Worm (Caenorhabditis elegans) whole organism, dauer: ENCODE data around the gene mdt-29.

Experiments used
- unc-62 ChIP-seq: sonication (generic microtip); optimal IDR thresholded peaks from 2 replicates; lab custom pipeline; 2017; ENCODE audit warnings: missing biosample characterization, missing genetic modification reagents, missing genetic modification characterization

mdt-29 gene

DNA sequence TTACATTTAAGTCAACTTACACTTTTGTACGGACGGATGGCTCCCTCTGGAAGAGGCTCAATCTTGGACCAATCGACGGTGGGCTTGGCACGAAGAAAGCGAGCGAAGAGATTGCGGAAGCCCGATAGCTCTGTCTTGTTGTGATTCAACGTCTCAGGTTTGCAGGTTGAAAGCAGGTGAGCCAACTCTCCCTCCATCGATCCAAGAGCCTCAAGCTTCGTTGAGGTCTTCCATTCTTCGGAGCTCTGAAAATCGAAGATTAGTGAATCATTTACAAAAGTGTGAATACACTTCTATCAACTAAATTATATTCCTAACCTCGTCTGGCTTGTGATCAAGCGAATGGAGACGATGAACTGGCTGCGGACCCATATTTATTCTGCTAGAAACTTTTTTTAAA, 7.2 kb upstream of the mdt-29 start:
- TF ChIP-seq unc-62 (GFP tag; lab: Kevin White, UChicago): no peak

DNA sequence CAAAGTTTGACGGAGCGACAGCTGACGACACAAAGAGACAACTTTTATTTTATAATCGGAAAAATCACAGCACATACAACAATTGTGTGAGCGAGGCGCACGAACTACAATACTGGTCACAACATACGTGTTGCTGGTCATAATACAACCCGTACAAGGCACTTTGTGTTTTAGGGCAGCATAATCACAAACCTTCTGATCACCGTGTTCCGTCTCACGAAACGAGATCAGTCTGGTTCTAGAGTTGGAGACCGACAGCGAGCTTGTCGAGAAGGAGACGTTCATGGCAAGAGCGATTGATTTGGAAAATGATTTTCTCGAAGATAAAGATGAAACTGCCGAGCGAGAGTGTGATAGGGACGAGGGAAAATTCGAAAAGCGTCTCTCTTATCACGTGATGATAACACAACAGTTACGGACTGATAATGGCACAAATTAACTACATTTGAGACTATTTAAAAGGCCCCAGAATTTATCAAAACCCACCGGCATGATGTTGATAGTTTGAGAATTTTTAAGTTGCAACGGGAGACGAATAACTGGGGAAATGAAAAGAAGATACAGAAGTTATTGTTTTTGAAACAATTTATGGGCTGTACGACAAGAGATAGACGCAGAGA, 6.2 kb upstream of the mdt-29 start:
- TF ChIP-seq unc-62 (GFP tag; lab: Kevin White, UChicago): no peak

DNA sequence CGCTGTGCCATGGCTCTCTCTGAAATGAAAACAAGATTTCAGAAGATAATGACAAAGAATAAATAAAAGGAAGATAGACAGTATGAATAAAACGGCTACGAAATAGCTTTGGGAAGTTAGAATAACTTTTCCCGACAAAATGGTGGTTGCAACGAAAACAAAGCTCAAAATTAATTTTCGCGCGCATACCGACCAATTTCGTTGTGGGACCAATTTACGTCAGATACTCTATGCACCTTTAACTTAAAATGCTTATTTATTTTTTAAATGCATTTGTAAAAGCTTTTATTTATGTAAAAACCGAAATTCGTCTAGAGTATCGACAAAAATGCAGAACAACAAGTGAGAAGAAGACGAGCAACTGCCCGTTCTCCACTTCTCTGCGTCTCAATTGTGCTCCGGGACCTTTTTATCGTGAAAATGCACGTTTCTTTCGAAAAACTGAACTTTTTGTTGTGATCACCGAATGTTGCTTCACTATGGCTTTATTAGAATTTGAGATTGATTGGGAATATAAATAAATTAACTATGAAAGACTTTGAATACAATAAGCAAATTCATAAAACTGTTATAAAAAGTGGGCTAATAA, 4.8 kb upstream of the mdt-29 start, which contains the start of gene rml-1:
Gene rml-1 (minus strand): TSS at position 19 of the 589 bp plus-strand sequence.
- no peak for TF ChIP-seq unc-62 (GFP tag; lab: Kevin White, UChicago)

DNA sequence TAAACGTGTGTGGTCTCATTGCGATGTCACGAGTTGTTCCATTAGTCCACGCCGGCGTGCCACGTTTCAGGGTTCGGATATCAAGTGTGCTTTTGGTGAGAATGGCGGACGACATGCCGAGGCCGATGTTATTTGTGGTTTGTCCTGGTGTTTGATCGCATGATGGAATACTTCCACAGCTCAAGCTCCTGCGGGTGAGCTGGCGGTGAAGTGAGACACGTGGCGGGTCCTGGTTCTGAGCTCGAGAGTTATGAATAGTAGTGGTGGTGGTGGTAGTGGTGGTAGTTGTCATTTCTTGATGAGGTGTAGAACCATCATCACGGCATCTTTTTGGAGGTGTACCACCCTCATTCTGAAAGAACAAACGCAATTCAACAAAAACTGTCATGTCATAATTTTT, 3.0 kb upstream of the mdt-29 start:
- TF ChIP-seq unc-62 (GFP tag; lab: Kevin White, UChicago): no peak

DNA sequence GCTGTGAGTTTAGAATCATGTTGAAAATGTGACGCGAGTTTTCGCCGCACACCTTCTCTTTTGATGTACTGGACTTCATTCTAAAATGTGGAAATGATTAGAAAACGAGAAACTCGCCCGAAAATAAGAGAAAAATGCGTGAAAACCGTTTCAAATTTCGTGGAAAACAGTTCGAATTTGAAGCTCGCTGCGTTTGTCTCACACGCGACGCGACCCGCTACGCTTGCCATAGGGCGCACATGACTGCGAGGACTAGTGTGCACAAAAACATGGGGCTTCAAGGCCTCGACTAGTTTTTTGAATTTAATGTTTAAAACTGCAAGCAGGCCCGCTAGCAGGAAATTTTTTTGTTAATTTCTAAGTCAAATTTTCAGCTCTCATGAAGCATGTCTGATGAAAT, 1.8 kb upstream of the mdt-29 start, which contains the start of the genes cyk-4 and pdr-1:
Gene cyk-4 (minus strand): TSS at position 80 of the 400 bp plus-strand sequence.
Gene pdr-1 (plus strand): TSS at position 369 of the 400 bp plus-strand sequence.
- TF ChIP-seq unc-62 (GFP tag; lab: Kevin White, UChicago): no peak

DNA sequence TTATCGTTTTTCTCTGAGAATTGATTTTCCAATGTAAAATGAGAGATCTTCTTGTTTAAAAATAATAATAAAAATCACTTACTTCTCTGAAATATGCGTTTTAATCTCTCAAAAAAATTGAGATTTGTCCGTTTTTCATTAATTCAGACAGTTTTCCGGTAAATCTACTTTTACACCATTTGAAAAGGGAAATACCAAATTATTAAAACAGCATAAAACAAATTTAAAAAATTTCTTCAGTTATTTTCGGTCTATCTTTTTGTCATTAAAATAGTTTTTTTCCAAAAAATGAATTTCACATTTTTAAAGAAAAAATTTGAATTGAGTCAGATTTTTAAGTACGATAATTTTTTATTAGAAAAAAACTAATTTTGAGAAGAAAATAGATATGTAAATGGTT, 5.8 kb downstream of the mdt-29 start:
- TF ChIP-seq unc-62 (GFP tag; lab: Kevin White, UChicago): no peak

DNA sequence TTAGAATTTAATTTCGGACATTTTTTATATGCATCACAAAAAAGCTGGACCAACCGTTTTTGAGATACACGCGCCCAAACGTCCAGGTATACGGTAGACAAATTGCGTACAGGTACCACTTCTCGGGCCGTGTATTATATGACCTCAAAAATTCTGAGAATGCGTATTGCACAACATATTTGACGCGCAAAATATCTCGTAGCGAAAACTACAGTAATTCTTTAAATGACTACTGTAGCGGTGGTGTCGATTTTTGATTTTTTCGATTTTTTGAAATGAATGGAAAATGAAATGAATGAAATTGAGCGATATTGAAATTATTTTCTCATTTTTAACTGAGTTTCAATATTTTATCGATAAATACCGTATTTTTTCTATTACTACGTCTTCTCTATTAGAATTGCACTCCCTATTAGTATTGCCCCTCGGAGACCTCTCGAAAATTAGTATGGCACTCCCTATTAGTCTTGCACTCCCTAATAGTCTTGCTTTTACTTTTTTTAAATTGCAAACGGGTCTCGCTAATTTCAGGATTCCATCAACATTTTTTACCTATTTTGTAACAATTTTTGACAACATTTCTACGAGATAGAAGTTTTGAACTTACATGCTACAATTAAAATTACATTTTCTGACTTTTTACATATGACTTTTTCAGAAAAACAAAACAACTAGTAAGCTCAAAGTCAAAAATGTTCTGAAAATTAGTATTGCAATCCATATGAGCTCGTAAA, 6.6 kb downstream of the mdt-29 start:
- TF ChIP-seq unc-62 (GFP tag; lab: Kevin White, UChicago): no peak

DNA sequence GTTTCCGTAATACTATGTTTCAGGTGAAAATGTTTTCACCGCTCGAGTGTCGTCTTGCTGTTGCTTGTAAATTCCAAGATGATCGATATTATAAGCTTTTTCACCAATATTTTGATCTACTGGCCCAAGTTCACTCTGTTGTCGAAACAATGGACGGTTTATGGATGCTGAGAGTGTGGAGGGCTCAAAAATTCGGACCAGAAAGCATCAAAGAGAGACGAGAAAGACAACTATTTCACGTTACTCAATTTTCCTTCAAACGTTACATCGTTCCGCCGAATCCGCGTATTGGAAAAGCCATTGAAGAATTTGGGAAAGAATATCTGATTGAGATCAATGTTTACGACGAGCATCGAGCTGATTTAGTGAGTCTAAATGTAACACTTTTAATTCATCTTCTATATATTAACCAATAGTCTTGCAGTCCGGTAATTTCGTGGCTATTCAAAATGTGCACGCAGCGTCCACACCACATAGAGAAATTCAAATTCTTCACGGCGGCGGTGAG, 7.3 kb downstream of the mdt-29 start, which contains the start of gene pot-3:
Gene pot-3 (plus strand): TSS at position 17 of the 508 bp plus-strand sequence.
- no peak for TF ChIP-seq unc-62 (GFP tag; lab: Kevin White, UChicago)
